Worm (Caenorhabditis elegans) whole organism, midembryonic: ENCODE results near the gene C09E7.10.

Source experiments
- T22C8.4 ChIP-seq: fragments of 200-800 bp; sonication (Bioruptor generic); IDR thresholded peaks from 2 replicates; pipeline ENCODE4 v1.3.6; 2022; ENCODE audit warnings: missing genetic modification characterization, missing compliant biosample characterization
- cog-1 ChIP-seq: sonication (generic microtip); optimal IDR thresholded peaks from 2 replicates; lab custom pipeline; 2016; ENCODE audit warnings: missing genetic modification characterization, missing compliant biosample characterization
- flt-1 ChIP-seq: fragments of 200-800 bp; sonication (Bioruptor generic); IDR thresholded peaks from 2 replicates; pipeline ENCODE4 v1.3.6; 2022; ENCODE audit warnings: missing genetic modification characterization, missing compliant biosample characterization
- klf-2 ChIP-seq: fragments of 200-800 bp; sonication (Bioruptor generic); conservative IDR thresholded peaks from 2 replicates; pipeline ENCODE4 v1.3.6; 2022; ENCODE audit warnings: missing genetic modification reagents, missing genetic modification characterization, missing compliant biosample characterization
- med-1 ChIP-seq: sonication (generic microtip); optimal IDR thresholded peaks from 2 replicates; lab custom pipeline; 2017; ENCODE audit warnings: missing genetic modification characterization, mild to moderate bottlenecking, missing compliant biosample characterization, antibody characterized with exemption, missing genetic modification reagents; ENCODE audit not compliant: insufficient read depth
- ref-1 ChIP-seq: fragments of 200-800 bp; sonication (Bioruptor generic); conservative IDR thresholded peaks from 2 replicates; pipeline ENCODE4 v1.3.6; 2022; ENCODE audit warnings: missing genetic modification reagents, missing genetic modification characterization, missing compliant biosample characterization
- tab-1 ChIP-seq: fragments of 200-800 bp; sonication (Bioruptor generic); IDR thresholded peaks from 2 replicates; pipeline ENCODE4 v1.3.6; 2022; ENCODE audit warnings: missing genetic modification characterization, missing compliant biosample characterization
- ztf-23 ChIP-seq: fragments of 200-800 bp; sonication (Bioruptor generic); IDR thresholded peaks from 2 replicates; pipeline ENCODE4 v1.3.6; 2022; ENCODE audit warnings: missing genetic modification reagents, missing genetic modification characterization, missing compliant biosample characterization
- ztf-29 ChIP-seq: fragments of 200-800 bp; sonication (Bioruptor generic); IDR thresholded peaks from 2 replicates; pipeline ENCODE4 v1.3.6; 2022; ENCODE audit warnings: missing genetic modification reagents, missing genetic modification characterization, missing compliant biosample characterization

Gene C09E7.10

DNA sequence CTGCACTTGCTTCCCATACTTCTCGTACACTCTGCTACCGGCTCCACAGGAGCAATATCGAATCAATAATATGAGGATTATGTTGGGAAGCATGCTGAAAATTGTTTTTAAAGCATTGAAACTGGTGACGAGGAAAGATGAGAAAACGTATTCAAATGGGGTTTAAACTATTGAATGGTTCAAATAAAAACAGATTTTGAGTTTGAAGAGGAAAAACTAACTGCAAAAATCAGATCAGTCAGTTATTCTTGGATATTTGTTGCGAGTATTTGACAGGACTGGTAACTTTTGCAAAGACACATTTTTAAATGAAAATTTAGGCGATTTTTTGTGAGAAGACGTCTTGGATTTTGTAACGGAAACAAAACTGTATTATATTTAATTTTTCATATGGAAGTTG is 5.2 kb downstream of the C09E7.10 start, which contains the start of gene acr-5:
acr-5 (minus strand) TSS at position 101 of the 400 bp plus-strand sequence.
- TF ChIP-seq ztf-23 (GFP tag; lab: Robert Waterston, UW) (no peak), cog-1 (tag; lab: Kevin White, UChicago) (no peak), klf-2 (GFP tag; lab: Robert Waterston, UW) (no peak), T22C8.4 (GFP tag; lab: Robert Waterston, UW) (no peak), tab-1 (no peak), ztf-29 (GFP tag; lab: Robert Waterston, UW) (no peak), flt-1 (GFP tag; lab: Robert Waterston, UW) (no peak), ref-1 (GFP tag; lab: Robert Waterston, UW) (no peak), med-1 (GFP tag; lab: Kevin White, UChicago) (no peak)

ce11 chrIII:6509301-6509700 is 10.5 kb downstream of the C09E7.10 start:
- TF ChIP-seq ztf-23 (GFP tag; lab: Robert Waterston, UW): no peak
- TF ChIP-seq klf-2 (GFP tag; lab: Robert Waterston, UW): no peak
- TF ChIP-seq cog-1 (tag; lab: Kevin White, UChicago): no peak
- TF ChIP-seq tab-1: no peak
- no peak for TF ChIP-seq ztf-29 (GFP tag; lab: Robert Waterston, UW)
- no peak for TF ChIP-seq med-1 (GFP tag; lab: Kevin White, UChicago)
- no peak for TF ChIP-seq T22C8.4 (GFP tag; lab: Robert Waterston, UW)
- TF ChIP-seq flt-1 (GFP tag; lab: Robert Waterston, UW): no peak
- no peak for TF ChIP-seq ref-1 (GFP tag; lab: Robert Waterston, UW)

DNA sequence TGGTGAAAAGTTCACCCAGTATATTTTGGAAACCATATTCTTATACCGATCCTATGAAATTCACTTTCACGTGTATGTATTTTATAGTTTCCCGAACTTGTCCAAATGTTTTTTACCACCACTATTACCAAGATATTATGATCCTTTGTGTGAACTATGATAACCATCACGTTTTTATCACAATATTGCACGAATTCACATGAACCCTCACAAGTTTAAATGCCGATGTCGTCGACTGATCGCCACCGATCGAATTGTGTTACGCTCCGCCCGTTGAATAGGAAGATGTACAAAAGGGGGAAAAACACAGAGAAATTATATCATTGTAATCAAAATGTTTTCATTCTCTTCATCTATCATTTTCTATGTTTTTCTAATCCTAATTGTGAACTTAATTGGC is 11.5 kb downstream of the C09E7.10 start:
- TF ChIP-seq cog-1 (tag; lab: Kevin White, UChicago): no peak

- TF ChIP-seq ztf-23 (GFP tag; lab: Robert Waterston, UW) (no peak), tab-1 (no peak), flt-1 (GFP tag; lab: Robert Waterston, UW) (no peak), T22C8.4 (GFP tag; lab: Robert Waterston, UW) (no peak)
These were observed 12.0 kb downstream of the C09E7.10 start, which contains the start of gene F23F12.12 for ce11 chrIII:6507832-6508231. F23F12.12 (plus strand) TSS chrIII:6508132.

DNA sequence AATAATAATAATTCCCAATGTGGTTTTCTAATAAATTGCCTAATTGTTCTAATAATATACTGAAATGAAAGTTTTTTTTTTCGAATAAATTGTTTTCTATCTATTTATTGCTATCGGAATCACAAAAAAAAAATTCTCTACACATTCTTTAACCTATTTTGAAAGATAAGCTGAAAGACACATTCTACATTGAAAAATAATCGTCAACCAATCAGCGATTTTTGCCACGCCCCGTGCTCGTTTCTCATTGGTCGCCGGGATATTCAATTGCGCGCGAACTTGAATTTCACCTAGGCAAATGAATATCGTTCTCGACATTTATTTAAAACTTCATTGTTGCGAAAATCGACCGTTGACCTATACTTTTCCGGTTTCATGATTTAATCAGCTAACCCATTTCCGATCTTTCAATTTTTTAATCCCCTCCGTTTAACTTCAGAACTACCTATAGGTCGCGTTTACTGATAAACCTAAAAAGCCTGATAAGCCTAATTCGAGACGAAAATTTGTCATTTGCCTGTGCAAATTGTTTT is 19.8 kb downstream of the C09E7.10 start, which contains the start of gene F23F12.3:
F23F12.3 (plus strand) TSS at position 483 of the 533 bp plus-strand sequence.
- no peak for TF ChIP-seq med-1 (GFP tag; lab: Kevin White, UChicago)
- no peak for TF ChIP-seq ref-1 (GFP tag; lab: Robert Waterston, UW)
- no peak for TF ChIP-seq ztf-29 (GFP tag; lab: Robert Waterston, UW)
- TF ChIP-seq cog-1 (tag; lab: Kevin White, UChicago): no peak
- TF ChIP-seq ztf-23 (GFP tag; lab: Robert Waterston, UW): no peak
- TF ChIP-seq tab-1: no peak
- no peak for TF ChIP-seq flt-1 (GFP tag; lab: Robert Waterston, UW)
- no peak for TF ChIP-seq klf-2 (GFP tag; lab: Robert Waterston, UW)
- TF ChIP-seq T22C8.4 (GFP tag; lab: Robert Waterston, UW): no peak

DNA sequence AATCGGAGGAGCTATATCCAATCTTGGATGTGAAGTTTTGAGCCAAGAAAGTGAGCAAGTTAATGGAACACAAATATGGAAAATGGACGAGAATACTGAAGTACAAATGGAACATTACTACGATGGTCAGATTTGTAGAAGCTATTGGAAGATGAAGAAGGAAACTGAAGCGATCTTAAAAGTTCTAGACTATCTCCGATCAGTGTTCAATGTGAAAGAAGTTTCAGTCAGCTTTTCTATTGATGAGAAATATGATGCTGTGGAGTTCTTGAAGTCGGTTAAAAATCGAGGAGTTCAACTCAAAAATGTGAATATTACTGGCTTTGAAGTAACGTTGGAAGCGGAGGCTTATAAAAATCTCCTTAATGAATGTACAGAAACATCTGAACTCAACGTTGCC is 20.7 kb downstream of the C09E7.10 start:
- no peak for TF ChIP-seq tab-1
- TF ChIP-seq cog-1 (tag; lab: Kevin White, UChicago): no peak
- TF ChIP-seq med-1 (GFP tag; lab: Kevin White, UChicago): no peak
- no peak for TF ChIP-seq flt-1 (GFP tag; lab: Robert Waterston, UW)
- TF ChIP-seq T22C8.4 (GFP tag; lab: Robert Waterston, UW): no peak
- no peak for TF ChIP-seq ref-1 (GFP tag; lab: Robert Waterston, UW)
- no peak for TF ChIP-seq klf-2 (GFP tag; lab: Robert Waterston, UW)
- TF ChIP-seq ztf-29 (GFP tag; lab: Robert Waterston, UW): no peak
- no peak for TF ChIP-seq ztf-23 (GFP tag; lab: Robert Waterston, UW)

DNA sequence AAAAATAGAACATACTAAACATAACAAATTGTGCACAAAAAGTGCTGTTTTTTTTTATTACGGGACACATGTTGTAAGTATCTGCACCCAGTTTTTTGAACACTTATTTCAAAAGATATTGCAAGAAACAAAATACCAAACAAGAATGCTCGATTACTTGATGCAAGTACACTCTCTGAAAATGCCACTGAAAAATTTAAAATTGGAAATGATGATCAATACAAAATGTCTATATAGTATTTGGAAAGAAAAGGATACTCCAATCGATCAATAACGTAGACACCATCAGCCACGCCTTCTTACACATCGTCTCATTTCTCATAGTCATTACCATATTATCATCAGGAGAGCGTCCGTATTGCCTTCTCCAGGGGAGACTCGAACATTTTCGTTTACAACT is 21.7 kb downstream of the C09E7.10 start, which contains the start of gene sdz-15:
sdz-15 (plus strand) TSS at position 301 of the 400 bp plus-strand sequence.
- no peak for TF ChIP-seq med-1 (GFP tag; lab: Kevin White, UChicago)
- no peak for TF ChIP-seq tab-1
- TF ChIP-seq ztf-23 (GFP tag; lab: Robert Waterston, UW): no peak
- TF ChIP-seq T22C8.4 (GFP tag; lab: Robert Waterston, UW): no peak
- TF ChIP-seq cog-1 (tag; lab: Kevin White, UChicago): no peak
- no peak for TF ChIP-seq flt-1 (GFP tag; lab: Robert Waterston, UW)
- no peak for TF ChIP-seq klf-2 (GFP tag; lab: Robert Waterston, UW)
- no peak for TF ChIP-seq ref-1 (GFP tag; lab: Robert Waterston, UW)
- no peak for TF ChIP-seq ztf-29 (GFP tag; lab: Robert Waterston, UW)

ce11 chrIII:6495191-6495723 is 24.6 kb downstream of the C09E7.10 start, which contains the start of gene F23F12.13:
F23F12.13 (plus strand) TSS chrIII:6495673.
- no peak for TF ChIP-seq ztf-29 (GFP tag; lab: Robert Waterston, UW)
- TF ChIP-seq T22C8.4 (GFP tag; lab: Robert Waterston, UW): no peak
- no peak for TF ChIP-seq ztf-23 (GFP tag; lab: Robert Waterston, UW)
- no peak for TF ChIP-seq ref-1 (GFP tag; lab: Robert Waterston, UW)
- no peak for TF ChIP-seq klf-2 (GFP tag; lab: Robert Waterston, UW)
- TF ChIP-seq cog-1 (tag; lab: Kevin White, UChicago): no peak
- no peak for TF ChIP-seq med-1 (GFP tag; lab: Kevin White, UChicago)

ce11 chrIII:6492807-6493206 is 27.0 kb downstream of the C09E7.10 start, which contains the start of gene srb-11:
srb-11 (minus strand) TSS chrIII:6492907.
- no peak for TF ChIP-seq ztf-29 (GFP tag; lab: Robert Waterston, UW)
- no peak for TF ChIP-seq ztf-23 (GFP tag; lab: Robert Waterston, UW)
- no peak for TF ChIP-seq med-1 (GFP tag; lab: Kevin White, UChicago)
- no peak for TF ChIP-seq klf-2 (GFP tag; lab: Robert Waterston, UW)
- no peak for TF ChIP-seq ref-1 (GFP tag; lab: Robert Waterston, UW)
- no peak for TF ChIP-seq flt-1 (GFP tag; lab: Robert Waterston, UW)
- TF ChIP-seq cog-1 (tag; lab: Kevin White, UChicago): no peak
- no peak for TF ChIP-seq T22C8.4 (GFP tag; lab: Robert Waterston, UW)
- TF ChIP-seq tab-1: no peak
